Worm (Caenorhabditis elegans): ENCODE measurements around the gene F02A9.1.

Gene F02A9.1

ce11 chrIII:9051119-9051597, 26.4 kb downstream of the F02A9.1 start:
- no peak for TF ChIP-seq vab-15 (tag; optimal IDR thresholded peaks at IDR 0.05)
- no peak for TF ChIP-seq ets-5 (GFP tag; IDR thresholded peaks at IDR 0.05)
- TF ChIP-seq mef-2 (tag; optimal IDR thresholded peaks at IDR 0.05): no peak
- no peak for TF ChIP-seq sptf-1 (tag; optimal IDR thresholded peaks at IDR 0.05)
- TF ChIP-seq C34B4.2 (tag; optimal IDR thresholded peaks at IDR 0.05): no peak
- no peak for TF ChIP-seq efl-3 (GFP tag; optimal IDR thresholded peaks at IDR 0.05)
- peak; percentile 75 for TF ChIP-seq fkh-8 (tag; optimal IDR thresholded peaks at IDR 0.05)
- TF ChIP-seq sup-37 (GFP tag; optimal IDR thresholded peaks at IDR 0.05): no peak
- peak; percentile 81 for TF ChIP-seq lin-14 (GFP tag; optimal IDR thresholded peaks at IDR 0.05)
- TF ChIP-seq ceh-90 (tag; optimal IDR thresholded peaks at IDR 0.05): no peak
- peak; percentile 81 for TF ChIP-seq pax-3 (tag; optimal IDR thresholded peaks at IDR 0.05)
- peak; percentile 35 for TF ChIP-seq lir-3 (tag; optimal IDR thresholded peaks at IDR 0.05; ENCODE audit: poor library complexity)
- no peak for TF ChIP-seq egl-13 (tag; optimal IDR thresholded peaks at IDR 0.05)
- peak in 1 of 2 experiments; percentile 17 for TF ChIP-seq egl-27 (tag; optimal IDR thresholded peaks at IDR 0.05)
- peak; percentile 11 for TF ChIP-seq sox-4 (tag; optimal IDR thresholded peaks at IDR 0.05)
- peak; percentile 46 to 56 (median 54) for TF ChIP-seq dpl-1 (GFP tag; optimal IDR thresholded peaks at IDR 0.05)
- peak; percentile 68 for TF ChIP-seq nhr-47 (tag; optimal IDR thresholded peaks at IDR 0.05)
- TF ChIP-seq elt-3 (tag; optimal IDR thresholded peaks at IDR 0.05): peak in 3 of 6 experiments; percentile 85 to 86 (median 86)
- TF ChIP-seq tbx-2 (tag; optimal IDR thresholded peaks at IDR 0.05): peak; percentile 6
- no peak for TF ChIP-seq lin-39 (tag; optimal IDR thresholded peaks at IDR 0.05)
- peak; percentile 50 to 87 for TF ChIP-seq lin-35 (GFP tag; optimal IDR thresholded peaks at IDR 0.05)
- TF ChIP-seq mdl-1 (tag; optimal IDR thresholded peaks at IDR 0.05): peak in 1 of 2 experiments; percentile 63
- TF ChIP-seq aly-2 (tag; optimal IDR thresholded peaks at IDR 0.05): peak; percentile 99
- peak; percentile 93 for TF ChIP-seq nhr-71 (tag; optimal IDR thresholded peaks at IDR 0.05)
- peak; percentile 79 to 87 for TF ChIP-seq lsy-2 (tag; optimal IDR thresholded peaks at IDR 0.05)
- TF ChIP-seq unc-62 (GFP tag; optimal IDR thresholded peaks at IDR 0.05): no peak
- TF ChIP-seq fkh-10 (GFP tag; optimal IDR thresholded peaks at IDR 0.05): no peak
- TF ChIP-seq unc-98 (GFP tag; IDR thresholded peaks at IDR 0.05): no peak
- no peak for TF ChIP-seq Y116A8C.19 (tag; optimal IDR thresholded peaks at IDR 0.05; ENCODE audit: borderline replicate concordance)
- TF ChIP-seq swsn-7 (tag; optimal IDR thresholded peaks at IDR 0.05): peak; percentile 84
- no peak for TF ChIP-seq unc-130 (tag; optimal IDR thresholded peaks at IDR 0.05)
- TF ChIP-seq pag-3 (tag; optimal IDR thresholded peaks at IDR 0.05; ENCODE audit: borderline replicate concordance, insufficient read depth): peak; percentile 36
- no peak for TF ChIP-seq nhr-11 (tag; optimal IDR thresholded peaks at IDR 0.05)
- TF ChIP-seq fos-1 (tag; optimal IDR thresholded peaks at IDR 0.05): no peak
- TF ChIP-seq dsc-1 (tag; optimal IDR thresholded peaks at IDR 0.05): peak; percentile 52
- TF ChIP-seq rnt-1 (tag; optimal IDR thresholded peaks at IDR 0.05): peak; percentile 75
- peak; percentile 78; the same call in 1 of the 2 replicates for TF ChIP-seq ceh-88 (GFP tag; IDR thresholded peaks at IDR 0.05)
- peak; percentile 66 for TF ChIP-seq blmp-1 (tag; optimal IDR thresholded peaks at IDR 0.05)
- peak; percentile 70 for TF ChIP-seq nhr-90 (tag; optimal IDR thresholded peaks at IDR 0.05; ENCODE audit: poor library complexity)
- TF ChIP-seq C04F5.9 (tag; optimal IDR thresholded peaks at IDR 0.05): peak; percentile 21
- no peak for TF ChIP-seq nhr-12 (tag; optimal IDR thresholded peaks at IDR 0.05)
- no peak for TF ChIP-seq aha-1 (tag; optimal IDR thresholded peaks at IDR 0.05)
- TF ChIP-seq nhr-76 (tag; optimal IDR thresholded peaks at IDR 0.05): no peak
- no peak for TF ChIP-seq fkh-4 (tag; optimal IDR thresholded peaks at IDR 0.05; ENCODE audit: borderline replicate concordance)
- no peak for TF ChIP-seq hlh-4 (tag; optimal IDR thresholded peaks at IDR 0.05)
- TF ChIP-seq snu-23 (GFP tag; optimal IDR thresholded peaks at IDR 0.05): peak; percentile 89
- TF ChIP-seq nhr-28 (tag; optimal IDR thresholded peaks at IDR 0.05): no peak
- TF ChIP-seq grh-1 (GFP tag; IDR thresholded peaks at IDR 0.05): peak; percentile 68
- peak; percentile 4 for TF ChIP-seq unc-86 (tag; optimal IDR thresholded peaks at IDR 0.05)
- peak; percentile 45 for TF ChIP-seq isw-1 (GFP tag; IDR thresholded peaks at IDR 0.05)
- TF ChIP-seq alr-1 (tag; optimal IDR thresholded peaks at IDR 0.05; ENCODE audit: borderline replicate concordance): no peak
